Worm (Caenorhabditis elegans) whole organism, L2 larva: ENCODE data around the gene Y41D4B.1.

Source experiments
- C34F6.9 ChIP-seq: fragments of 150-350 bp; optimal IDR thresholded peaks from 2 replicates; lab custom pipeline; 2014; ENCODE audit warnings: missing biosample characterization, missing genetic modification characterization
- F13H6.1 ChIP-seq: sonication (generic microtip); optimal IDR thresholded peaks from 2 replicates; lab custom pipeline; 2016; ENCODE audit warnings: missing genetic modification characterization, missing compliant biosample characterization
- R02D3.7 ChIP-seq: fragments of 150-350 bp; optimal IDR thresholded peaks from 2 replicates; lab custom pipeline; 2014; ENCODE audit warnings: missing biosample characterization, missing genetic modification characterization
- Y55F3AM.14 ChIP-seq: fragments of 200-800 bp; sonication (Bioruptor generic); optimal IDR thresholded peaks from 2 replicates; lab custom pipeline; 2018; ENCODE audit warnings: mild to moderate bottlenecking, missing genetic modification characterization, missing compliant biosample characterization
- ZK546.5 ChIP-seq: sonication (generic microtip); optimal IDR thresholded peaks from 2 replicates; lab custom pipeline; 2017; ENCODE audit warnings: missing biosample characterization, missing genetic modification characterization
- aly-2 ChIP-seq: fragments of 150-350 bp; optimal IDR thresholded peaks from 2 replicates; lab custom pipeline; 2014; ENCODE audit warnings: missing biosample characterization, missing genetic modification characterization
- ama-1 ChIP-seq: fragments of 150-350 bp; optimal IDR thresholded peaks from 2 replicates; lab custom pipeline; 2018; ENCODE audit warnings: inconsistent platforms
- ceh-16 ChIP-seq: fragments of 150-350 bp; optimal IDR thresholded peaks from 2 replicates; lab custom pipeline; 2014; ENCODE audit warnings: missing biosample characterization, missing genetic modification characterization
- ceh-82 ChIP-seq: fragments of 150-350 bp; optimal IDR thresholded peaks from 2 replicates; lab custom pipeline; 2014; ENCODE audit warnings: missing biosample characterization, missing genetic modification characterization
- crh-2 ChIP-seq: sonication (generic microtip); optimal IDR thresholded peaks from 2 replicates; lab custom pipeline; 2017; ENCODE audit warnings: missing biosample characterization, missing genetic modification characterization
- dmd-4 ChIP-seq: sonication (generic microtip); optimal IDR thresholded peaks from 2 replicates; lab custom pipeline; 2017; ENCODE audit warnings: missing biosample characterization, missing genetic modification characterization
- egl-27 ChIP-seq: sonication (generic microtip); optimal IDR thresholded peaks from 3 replicates; lab custom pipeline; 2017; ENCODE audit warnings: missing biosample characterization, missing genetic modification reagents, missing genetic modification characterization
- elt-1 ChIP-seq: fragments of 150-350 bp; optimal IDR thresholded peaks from 2 replicates; lab custom pipeline; 2014; ENCODE audit warnings: missing biosample characterization, missing genetic modification characterization
- fos-1 ChIP-seq: fragments of 150-350 bp; optimal IDR thresholded peaks from 2 replicates; lab custom pipeline; 2014; ENCODE audit warnings: missing biosample characterization, missing genetic modification characterization
- gmeb-1 ChIP-seq: fragments of 150-350 bp; optimal IDR thresholded peaks from 2 replicates; lab custom pipeline; 2014; ENCODE audit warnings: missing biosample characterization, missing genetic modification characterization
- lin-13 ChIP-seq: fragments of 150-350 bp; optimal IDR thresholded peaks from 2 replicates; lab custom pipeline; 2014; ENCODE audit warnings: missing biosample characterization, missing genetic modification reagents, missing genetic modification characterization
- lin-39 ChIP-seq: fragments of 150-350 bp; optimal IDR thresholded peaks from 2 replicates; lab custom pipeline; 2014; ENCODE audit warnings: missing biosample characterization, missing genetic modification reagents, missing genetic modification characterization
- lsy-2 ChIP-seq, 2 experiments: fragments of 150-350 bp in 1 of 2; sonication (generic microtip) in 1 of 2; optimal IDR thresholded peaks; 2 replicates each; lab custom pipeline; 2014 to 2017; ENCODE audit warnings: missing biosample characterization in 2 of 2, missing genetic modification characterization in 2 of 2
- mab-5 ChIP-seq: fragments of 150-350 bp; optimal IDR thresholded peaks from 2 replicates; lab custom pipeline; 2014; ENCODE audit warnings: missing biosample characterization, missing genetic modification characterization
- mdl-1 ChIP-seq, 2 experiments: fragments of 150-350 bp in 1 of 2; sonication (generic microtip) in 1 of 2; optimal IDR thresholded peaks; 2 replicates each; lab custom pipeline; 2017; ENCODE audit warnings: missing biosample characterization in 2 of 2, missing genetic modification characterization in 2 of 2
- nhr-10 ChIP-seq: sonication (generic microtip); optimal IDR thresholded peaks from 2 replicates; lab custom pipeline; 2017; ENCODE audit warnings: missing biosample characterization, missing genetic modification characterization
- nhr-11 ChIP-seq: fragments of 150-350 bp; optimal IDR thresholded peaks from 2 replicates; lab custom pipeline; 2014; ENCODE audit warnings: missing biosample characterization, missing genetic modification characterization
- nhr-12 ChIP-seq: fragments of 150-350 bp; optimal IDR thresholded peaks from 2 replicates; lab custom pipeline; 2014; ENCODE audit warnings: missing biosample characterization, missing genetic modification characterization
- nhr-129 ChIP-seq: fragments of 150-350 bp; optimal IDR thresholded peaks from 2 replicates; lab custom pipeline; 2014; ENCODE audit warnings: missing biosample characterization, missing genetic modification characterization
- nhr-21 ChIP-seq: fragments of 150-350 bp; optimal IDR thresholded peaks from 2 replicates; lab custom pipeline; 2014; ENCODE audit warnings: missing biosample characterization, missing genetic modification characterization
- nhr-23 ChIP-seq: fragments of 150-350 bp; optimal IDR thresholded peaks from 2 replicates; lab custom pipeline; 2014; ENCODE audit warnings: missing biosample characterization, missing genetic modification reagents, missing genetic modification characterization
- nhr-6 ChIP-seq: fragments of 150-350 bp; optimal IDR thresholded peaks from 2 replicates; lab custom pipeline; 2014; ENCODE audit warnings: missing biosample characterization, missing genetic modification characterization
- nhr-77 ChIP-seq: fragments of 150-350 bp; optimal IDR thresholded peaks from 2 replicates; lab custom pipeline; 2014; ENCODE audit warnings: missing biosample characterization, missing genetic modification characterization
- peb-1 ChIP-seq: fragments of 150-350 bp; optimal IDR thresholded peaks from 2 replicates; lab custom pipeline; 2014; ENCODE audit warnings: missing biosample characterization, missing genetic modification characterization
- sem-4 ChIP-seq: fragments of 150-350 bp; optimal IDR thresholded peaks from 2 replicates; lab custom pipeline; 2014; ENCODE audit warnings: missing biosample characterization, missing genetic modification reagents, missing genetic modification characterization
- sma-3 ChIP-seq: sonication (generic microtip); optimal IDR thresholded peaks from 2 replicates; lab custom pipeline; 2016; ENCODE audit warnings: missing genetic modification reagents, missing genetic modification characterization, missing compliant biosample characterization
- sma-9 ChIP-seq, 2 experiments: fragments of 150-350 bp in 1 of 2; sonication (generic microtip) in 1 of 2; optimal IDR thresholded peaks; 2 replicates each; lab custom pipeline; 2014 to 2016; ENCODE audit warnings: missing genetic modification characterization in 2 of 2, mild to moderate bottlenecking in 1 of 2, missing biosample characterization in 1 of 2, missing compliant biosample characterization in 1 of 2, missing genetic modification reagents in 1 of 2, moderate library complexity in 1 of 2
- snpc-4 ChIP-seq: fragments of 150-350 bp; optimal IDR thresholded peaks from 2 replicates; lab custom pipeline; 2014; ENCODE audit warnings: missing biosample characterization, missing genetic modification characterization
- unc-55 ChIP-seq: fragments of 150-350 bp; sonication (generic microtip); optimal IDR thresholded peaks from 3 replicates; lab custom pipeline; 2014; ENCODE audit warnings: missing biosample characterization, missing genetic modification reagents, missing genetic modification characterization
- unc-62 ChIP-seq: fragments of 150-350 bp; optimal IDR thresholded peaks from 2 replicates; lab custom pipeline; 2014; ENCODE audit warnings: missing biosample characterization, missing genetic modification reagents, missing genetic modification characterization
- zag-1 ChIP-seq: fragments of 150-350 bp; optimal IDR thresholded peaks from 2 replicates; lab custom pipeline; 2014; ENCODE audit warnings: missing biosample characterization, missing genetic modification characterization
- ztf-4 ChIP-seq: fragments of 150-350 bp; optimal IDR thresholded peaks from 2 replicates; lab custom pipeline; 2014; ENCODE audit warnings: missing biosample characterization, missing genetic modification characterization

The Y41D4B.1 gene

ce11 chrIV:1624447-1624846 is 48.1 kb upstream of the Y41D4B.1 start:
- no peak for TF ChIP-seq R02D3.7 (tag; lab: Kevin White, UChicago)

ce11 chrIV:1626342-1626855 is 46.1 kb upstream of the Y41D4B.1 start, which contains the start of gene nhr-146:
Gene nhr-146, plus strand, starts transcription at chrIV:1626805.
- TF ChIP-seq nhr-129: no peak

- no peak for TF ChIP-seq unc-62
- TF ChIP-seq C34F6.9 (tag; lab: Kevin White, UChicago): no peak
- no peak for TF ChIP-seq elt-1
- no peak for TF ChIP-seq sma-9 (GFP tag; optimal IDR thresholded peaks at IDR 0.05; lab: Kevin White, UChicago)
- TF ChIP-seq sma-9 (tag; optimal IDR thresholded peaks at IDR 0.05; lab: Kevin White, UChicago): no peak
- no peak for TF ChIP-seq lin-39 (tag; lab: Kevin White, UChicago)
- TF ChIP-seq mab-5 (tag; lab: Kevin White, UChicago): no peak
- TF ChIP-seq nhr-23 (tag; lab: Kevin White, UChicago): no peak
- no peak for TF ChIP-seq fos-1 (tag; lab: Kevin White, UChicago)
- no peak for TF ChIP-seq ZK546.5 (tag; lab: Kevin White, UChicago)
- TF ChIP-seq nhr-12 (tag; lab: Kevin White, UChicago): no peak
- no peak for TF ChIP-seq sma-3 (GFP tag; lab: Kevin White, UChicago)
- no peak for TF ChIP-seq ama-1 (lab: Kevin White, UChicago)
- no peak for TF ChIP-seq dmd-4
Observed at ce11 chrIV:1628281-1628680, 44.2 kb upstream of the Y41D4B.1 start.

- TF ChIP-seq elt-1 (no peak), zag-1 (no peak), sma-3 (GFP tag; lab: Kevin White, UChicago) (no peak), sma-9 (GFP tag; optimal IDR thresholded peaks at IDR 0.05; lab: Kevin White, UChicago) (no peak), sma-9 (tag; optimal IDR thresholded peaks at IDR 0.05; lab: Kevin White, UChicago) (no peak), crh-2 (tag; lab: Kevin White, UChicago) (no peak), ceh-16 (tag; lab: Kevin White, UChicago) (no peak), nhr-129 (no peak), unc-62 (no peak), lin-13 (GFP tag; lab: Kevin White, UChicago) (no peak), ama-1 (lab: Kevin White, UChicago) (no peak), mdl-1 (tag; optimal IDR thresholded peaks at IDR 0.05; lab: Kevin White, UChicago) (no peak), aly-2 (tag; lab: Kevin White, UChicago) (no peak), nhr-11 (no peak), ZK546.5 (tag; lab: Kevin White, UChicago) (no peak), snpc-4 (no peak), nhr-23 (tag; lab: Kevin White, UChicago) (no peak), nhr-10 (tag; lab: Kevin White, UChicago) (no peak), mab-5 (tag; lab: Kevin White, UChicago) (no peak)
Observed at ce11 chrIV:1628730-1629129, 43.8 kb upstream of the Y41D4B.1 start.

- TF ChIP-seq Y55F3AM.14 (GFP tag; lab: Kevin White, UChicago): no peak
- TF ChIP-seq sma-9 (GFP tag; optimal IDR thresholded peaks at IDR 0.05; lab: Kevin White, UChicago): no peak
- TF ChIP-seq sma-9 (tag; optimal IDR thresholded peaks at IDR 0.05; lab: Kevin White, UChicago): no peak
- no peak for TF ChIP-seq sem-4 (tag; lab: Kevin White, UChicago)
- no peak for TF ChIP-seq dmd-4
- no peak for TF ChIP-seq ceh-82 (tag; lab: Kevin White, UChicago)
- TF ChIP-seq, all 48 proteins: peak for 0
Observed at ce11 chrIV:1631651-1632050, 40.8 kb upstream of the Y41D4B.1 start, which contains the start of gene cpg-24. Gene cpg-24, plus strand, starts transcription at chrIV:1631951.

- no peak for TF ChIP-seq lin-39 (tag; lab: Kevin White, UChicago)
- TF ChIP-seq unc-55 (GFP tag; lab: Kevin White, UChicago): no peak
- no peak for TF ChIP-seq nhr-129
- no peak for TF ChIP-seq ztf-4 (tag; lab: Kevin White, UChicago)
- no peak for TF ChIP-seq gmeb-1 (tag; lab: Kevin White, UChicago)
- no peak for TF ChIP-seq lsy-2 (tag; optimal IDR thresholded peaks at IDR 0.05; lab: Kevin White, UChicago)
- TF ChIP-seq nhr-77 (tag; lab: Kevin White, UChicago): no peak
- TF ChIP-seq fos-1 (tag; lab: Kevin White, UChicago): no peak
- TF ChIP-seq nhr-6 (tag; lab: Kevin White, UChicago): no peak
- TF ChIP-seq F13H6.1 (tag; lab: Kevin White, UChicago): no peak
- no peak for TF ChIP-seq aly-2 (tag; lab: Kevin White, UChicago)
- no peak for TF ChIP-seq peb-1 (tag; lab: Kevin White, UChicago)
- no peak for TF ChIP-seq nhr-21 (tag; lab: Kevin White, UChicago)
- TF ChIP-seq egl-27 (tag; lab: Kevin White, UChicago): no peak
Observed at ce11 chrIV:1632593-1632992, 39.9 kb upstream of the Y41D4B.1 start.
